Worm (Caenorhabditis elegans): ENCODE results near the gene C01C10.2.

C01C10.2 gene

DNA sequence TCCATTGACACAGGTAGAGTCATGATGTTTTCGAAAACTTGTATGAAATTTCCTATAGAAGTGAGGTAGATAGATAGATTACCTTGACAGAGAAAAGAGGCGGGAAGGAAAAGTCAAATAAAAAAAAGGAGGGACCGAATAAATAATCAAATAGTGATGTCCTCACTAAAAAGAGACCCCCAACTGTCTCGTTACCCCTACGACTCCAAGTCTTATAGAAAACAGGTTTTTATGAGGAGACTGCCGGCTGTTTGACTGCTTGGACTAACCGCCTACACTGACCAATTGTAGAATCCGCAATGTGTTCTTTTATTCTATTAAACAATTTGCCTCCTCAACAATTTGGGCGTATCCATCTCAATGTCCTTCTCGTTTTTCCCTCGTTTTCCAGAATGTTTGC lies at the start of gene C01C10.2:
Gene C01C10.2 (minus strand): TSS at position 170 of the 400 bp plus-strand sequence.
- no peak for TF ChIP-seq ztf-7 (tag; optimal IDR thresholded peaks at IDR 0.05)
- TF ChIP-seq dpl-1 (GFP tag; optimal IDR thresholded peaks at IDR 0.05), result no peak
- peak in 1 of 2 experiments; percentile 25 for TF ChIP-seq unc-62 (GFP tag; optimal IDR thresholded peaks at IDR 0.05 in 1 of 2)
- no peak for TF ChIP-seq unc-62 (tag; optimal IDR thresholded peaks at IDR 0.05)

DNA sequence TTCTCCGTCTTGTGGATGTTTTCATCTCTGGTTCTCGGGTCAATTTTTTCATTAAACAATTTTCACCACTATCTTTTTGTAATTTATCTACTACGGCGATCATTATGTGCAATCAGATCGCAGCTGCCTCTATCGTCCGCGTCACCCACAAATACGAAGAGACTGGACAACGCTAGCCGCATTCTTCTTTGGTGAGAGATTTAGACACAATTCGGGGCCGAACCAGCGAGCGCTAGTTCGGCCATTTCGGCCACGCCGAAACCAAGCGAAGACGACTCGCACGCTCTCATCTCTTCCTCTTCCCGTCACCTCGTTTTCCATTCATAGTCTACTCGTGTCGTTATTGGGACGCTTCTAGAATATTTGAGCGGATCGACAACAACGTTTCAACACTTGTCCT lies 47.8 kb upstream of the C01C10.2 start, which contains the start of gene gly-12:
Gene gly-12 (plus strand): TSS at position 117 of the 400 bp plus-strand sequence.
- TF ChIP-seq daf-12 (tag; optimal IDR thresholded peaks at IDR 0.05), result no peak
- TF ChIP-seq ceh-82 (tag; optimal IDR thresholded peaks at IDR 0.05), result no peak
- no peak for TF ChIP-seq rbr-2 (tag; optimal IDR thresholded peaks at IDR 0.05)
- peak; percentile 71 for TF ChIP-seq mxl-3 (GFP tag; optimal IDR thresholded peaks at IDR 0.05)
- peak; percentile 67 for TF ChIP-seq aha-1 (tag)
- TF ChIP-seq mdl-1 (tag; optimal IDR thresholded peaks at IDR 0.05), result peak in 1 of 2 experiments; percentile 71
- peak; percentile 9 for TF ChIP-seq nhr-28 (tag; optimal IDR thresholded peaks at IDR 0.05)
- peak; percentile 38 for TF ChIP-seq hlh-11 (tag; optimal IDR thresholded peaks at IDR 0.05)
- TF ChIP-seq duxl-1 (tag; optimal IDR thresholded peaks at IDR 0.05; ENCODE audit: poor library complexity), result no peak
- peak; percentile 18 for TF ChIP-seq mep-1 (tag; optimal IDR thresholded peaks at IDR 0.05)
- peak; percentile 48 for TF ChIP-seq mes-2 (tag; optimal IDR thresholded peaks at IDR 0.05; ENCODE audit: poor library complexity, severe bottlenecking)
- TF ChIP-seq nhr-77 (tag; optimal IDR thresholded peaks at IDR 0.05), result no peak

DNA sequence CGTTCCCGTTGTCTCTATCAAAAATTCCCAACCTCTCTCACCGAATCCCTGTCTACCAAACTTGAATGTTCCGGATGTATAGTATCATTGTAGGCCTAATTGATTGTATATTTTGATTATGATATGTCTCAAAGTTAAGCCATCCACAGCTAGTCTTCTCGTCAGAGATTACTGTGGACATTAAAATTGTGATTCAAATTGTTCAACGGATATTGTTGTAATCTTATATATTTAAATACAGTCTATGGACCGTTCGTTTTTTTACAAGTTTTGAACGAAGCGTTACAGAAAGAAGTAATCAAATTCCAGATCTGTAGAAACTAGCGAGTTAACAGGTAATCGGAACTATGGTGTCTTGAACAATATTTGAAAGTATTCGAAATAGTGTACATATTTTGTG lies 42.8 kb upstream of the C01C10.2 start, which contains the start of gene F48E3.9:
Gene F48E3.9 (plus strand): TSS at position 301 of the 400 bp plus-strand sequence.
- no peak for TF ChIP-seq Y75B8A.6 (GFP tag; IDR thresholded peaks at IDR 0.05)
- TF ChIP-seq nhr-237 (tag; optimal IDR thresholded peaks at IDR 0.05), result no peak
- no peak for TF ChIP-seq lim-7 (GFP tag; IDR thresholded peaks at IDR 0.05)

- no peak for TF ChIP-seq tra-1 (GFP tag; IDR thresholded peaks at IDR 0.05)
- TF ChIP-seq snpc-4 (tag; optimal IDR thresholded peaks at IDR 0.05), result no peak
- no peak for TF ChIP-seq nhr-11 (tag; optimal IDR thresholded peaks at IDR 0.05)
- no peak for TF ChIP-seq aly-2 (tag; optimal IDR thresholded peaks at IDR 0.05)
- no peak for TF ChIP-seq egl-27 (tag; optimal IDR thresholded peaks at IDR 0.05)
- no peak for TF ChIP-seq cey-2 (tag; optimal IDR thresholded peaks at IDR 0.05; ENCODE audit: borderline replicate concordance, insufficient read depth)
- no peak for TF ChIP-seq nhr-237 (tag; optimal IDR thresholded peaks at IDR 0.05)
- TF ChIP-seq hlh-30 (tag; optimal IDR thresholded peaks at IDR 0.05; ENCODE audit: insufficient read depth), result no peak
These were observed 41.0 kb upstream of the C01C10.2 start, which contains the start of gene mek-1 for ce11 chrX:7478948-7479347. mek-1 (plus strand) TSS chrX:7479248.

DNA sequence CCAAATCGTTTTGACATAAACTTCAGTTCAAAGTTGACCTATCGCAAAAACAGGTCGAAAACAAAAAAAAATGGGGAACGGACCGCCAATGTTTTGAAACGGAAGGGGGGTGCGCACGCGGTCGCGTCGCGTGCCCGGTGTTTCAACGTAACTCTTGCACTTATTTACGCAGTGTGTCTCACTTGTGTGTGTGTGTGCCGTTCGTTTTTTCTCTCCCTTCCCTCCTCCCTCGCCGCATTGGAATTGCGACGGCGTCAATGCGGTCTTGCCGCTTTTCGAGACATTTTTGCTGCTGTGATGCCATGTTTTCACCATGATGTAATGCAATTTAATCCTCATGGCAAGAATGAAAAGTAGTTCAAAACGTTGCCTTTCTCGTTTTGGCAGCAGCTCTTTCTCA lies 40.6 kb upstream of the C01C10.2 start:
- no peak for TF ChIP-seq madf-5 (GFP tag; IDR thresholded peaks at IDR 0.05)
- 0 out of 2 replicates have a peak, but pooled peaks have one; percentile 18 for TF ChIP-seq set-16 (GFP tag; IDR thresholded peaks at IDR 0.05)
- no peak for TF ChIP-seq ceh-28 (tag; optimal IDR thresholded peaks at IDR 0.05)
- no peak for TF ChIP-seq duxl-1 (tag; optimal IDR thresholded peaks at IDR 0.05; ENCODE audit: poor library complexity)
- TF ChIP-seq lin-39 (tag; optimal IDR thresholded peaks at IDR 0.05), result no peak
- peak; percentile 59 for TF ChIP-seq hlh-11 (tag; optimal IDR thresholded peaks at IDR 0.05)
- no peak for TF ChIP-seq nhr-42 (GFP tag; IDR thresholded peaks at IDR 0.05)
- no peak for TF ChIP-seq ces-1 (GFP tag; optimal IDR thresholded peaks at IDR 0.05)
- TF ChIP-seq rbr-2 (tag; optimal IDR thresholded peaks at IDR 0.05), result peak; percentile 58
- no peak for TF ChIP-seq ama-1 (optimal IDR thresholded peaks at IDR 0.05)
- TF ChIP-seq T26A8.4 (GFP tag; IDR thresholded peaks at IDR 0.05), result no peak
- TF ChIP-seq ztf-7 (tag; optimal IDR thresholded peaks at IDR 0.05), result no peak
- peak in 1 of 2 experiments; percentile 38 for TF ChIP-seq hif-1 (tag; optimal IDR thresholded peaks at IDR 0.05)
- no peak for TF ChIP-seq skn-1 (tag; optimal IDR thresholded peaks at IDR 0.05)
- TF ChIP-seq egl-43 (GFP tag; IDR thresholded peaks at IDR 0.05), result no peak
- no peak for TF ChIP-seq Y105C5A.15 (GFP tag; IDR thresholded peaks at IDR 0.05)
- peak in 1 of 2 experiments; percentile 91 for TF ChIP-seq unc-62 (GFP tag; optimal IDR thresholded peaks at IDR 0.05 in 1 of 2)
- no peak for TF ChIP-seq unc-62 (tag; optimal IDR thresholded peaks at IDR 0.05)
- peak; percentile 43 for TF ChIP-seq nhr-11 (tag; optimal IDR thresholded peaks at IDR 0.05)
- TF ChIP-seq ceh-32 (tag; optimal IDR thresholded peaks at IDR 0.05; ENCODE audit: poor library complexity), result no peak
- peak; percentile 2 to 75 for TF ChIP-seq mdl-1 (tag; optimal IDR thresholded peaks at IDR 0.05)
- peak; percentile 40 for TF ChIP-seq nhr-6 (tag; optimal IDR thresholded peaks at IDR 0.05)
- peak; percentile 37; the same call in 1 of the 2 replicates for TF ChIP-seq dmd-6 (GFP tag; IDR thresholded peaks at IDR 0.05)
- TF ChIP-seq daf-16 (GFP tag; optimal IDR thresholded peaks at IDR 0.05), result peak in 1 of 2 experiments; percentile 1
- TF ChIP-seq daf-16 (tag; optimal IDR thresholded peaks at IDR 0.05), result peak; percentile 47
- TF ChIP-seq dpl-1 (GFP tag; optimal IDR thresholded peaks at IDR 0.05), result no peak
- TF ChIP-seq arid-1 (GFP tag; conservative IDR thresholded peaks at IDR 0.05), result no peak

All from whole organism, L4 larva.